Fruit fly (Drosophila melanogaster) S2 (cell line): ENCODE results near the gene CG6729.

Experiments used
- CG8478 ChIP-seq: fragments of >200 bp; optimal IDR thresholded peaks from 2 replicates; lab custom pipeline; 2018
- CTCF ChIP-seq, 2 experiments: fragments of >200 bp; optimal IDR thresholded peaks; 2 replicates each; lab custom pipeline; 2018

DNA sequence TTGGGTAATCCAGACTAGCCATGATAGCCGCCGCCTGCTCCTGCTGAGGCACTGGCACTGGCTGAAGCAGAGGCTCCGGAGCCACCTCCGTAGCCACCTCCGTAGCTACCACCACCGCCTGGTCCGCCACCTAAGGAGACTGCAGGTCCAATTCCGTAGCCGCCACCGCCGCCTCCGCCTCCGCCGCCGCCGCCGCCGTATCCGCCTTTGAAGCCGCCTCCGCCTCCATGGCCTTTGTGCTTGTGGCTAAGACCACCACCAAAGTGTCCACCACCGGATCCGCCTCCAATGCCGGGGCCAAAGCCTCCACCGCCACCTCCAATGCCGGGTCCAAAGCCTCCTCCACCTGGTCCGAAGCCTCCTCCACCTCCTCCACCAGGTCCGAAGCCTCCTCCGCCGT, 50.7 kb downstream of the CG6729 start:
- TF ChIP-seq CTCF (optimal IDR thresholded peaks at IDR 0.05; lab: Kevin White, UChicago) (no peak), CG8478 (no peak)
